Worm (Caenorhabditis elegans): ENCODE data around the gene fut-5.

fut-5 gene

DNA sequence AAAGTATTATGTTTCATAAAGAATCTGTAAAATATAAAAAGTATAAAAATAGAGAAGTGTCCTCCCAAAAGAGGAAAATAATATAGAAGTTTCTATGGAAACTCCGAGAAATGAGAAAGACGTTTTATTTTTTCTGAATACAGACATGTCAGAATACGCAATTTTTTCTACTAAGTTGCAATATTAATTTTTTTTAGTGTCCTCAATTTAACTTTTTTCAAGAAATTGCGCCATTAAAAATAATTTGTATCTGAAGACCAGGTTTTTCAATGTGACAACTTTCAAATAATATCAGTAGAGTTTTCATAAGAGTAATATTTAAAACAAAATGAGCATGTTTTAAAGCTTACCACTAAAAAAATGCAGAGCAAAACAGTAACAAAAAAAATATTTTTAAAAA, at the start of gene fut-5:
TSS of gene fut-5 (minus strand) at position 101 of the 400 bp plus-strand sequence.
- no peak for TF ChIP-seq hlh-15 (tag; optimal IDR thresholded peaks at IDR 0.05)
- no peak for TF ChIP-seq ama-1 (optimal IDR thresholded peaks at IDR 0.05)
- no peak for TF ChIP-seq eyg-1 (tag; optimal IDR thresholded peaks at IDR 0.05)
- TF ChIP-seq ceh-19 (GFP tag; optimal IDR thresholded peaks at IDR 0.05), result no peak
- no peak for TF ChIP-seq che-1 (tag; optimal IDR thresholded peaks at IDR 0.05)
- TF ChIP-seq pag-3 (tag; optimal IDR thresholded peaks at IDR 0.05; ENCODE audit: borderline replicate concordance), result no peak
- TF ChIP-seq pha-4 (tag; optimal IDR thresholded peaks at IDR 0.05), result no peak
- TF ChIP-seq ceh-2 (tag; optimal IDR thresholded peaks at IDR 0.05), result no peak
- no peak for TF ChIP-seq zip-5 (tag; optimal IDR thresholded peaks at IDR 0.05)
- TF ChIP-seq ceh-18 (tag; optimal IDR thresholded peaks at IDR 0.05), result no peak
- no peak for TF ChIP-seq ceh-31 (tag; optimal IDR thresholded peaks at IDR 0.05)
- TF ChIP-seq ttx-3 (tag; optimal IDR thresholded peaks at IDR 0.05), result no peak
- TF ChIP-seq ztf-16 (tag; optimal IDR thresholded peaks at IDR 0.05), result no peak
- no peak for TF ChIP-seq ceh-45 (GFP tag; IDR thresholded peaks at IDR 0.05)

DNA sequence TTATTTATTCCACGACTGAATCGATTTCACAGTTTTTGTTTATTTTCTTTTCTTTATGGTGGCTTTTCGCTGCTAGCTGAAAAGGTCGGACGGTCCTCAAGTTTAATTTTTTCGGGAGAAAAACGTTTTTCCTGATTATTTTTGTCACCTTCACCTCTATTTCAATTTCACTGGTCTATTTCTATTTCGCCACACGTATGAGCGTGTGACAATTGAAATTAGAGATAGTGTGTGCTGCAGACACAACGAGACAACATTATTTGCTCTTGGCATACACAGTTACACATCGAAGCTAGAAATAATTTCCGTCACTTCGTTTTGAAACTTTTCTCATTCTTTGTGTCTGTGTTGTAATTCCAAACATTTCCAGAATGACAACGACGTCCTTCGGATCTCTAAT, 48.2 kb upstream of the fut-5 start, which contains the start of gene F41C3.8:
TSS of gene F41C3.8 (plus strand) at position 371 of the 400 bp plus-strand sequence.
- TF ChIP-seq ttx-3 (tag; optimal IDR thresholded peaks at IDR 0.05) (no peak), pha-4 (tag; optimal IDR thresholded peaks at IDR 0.05) (no peak), syd-9 (tag; optimal IDR thresholded peaks at IDR 0.05) (no peak)

DNA sequence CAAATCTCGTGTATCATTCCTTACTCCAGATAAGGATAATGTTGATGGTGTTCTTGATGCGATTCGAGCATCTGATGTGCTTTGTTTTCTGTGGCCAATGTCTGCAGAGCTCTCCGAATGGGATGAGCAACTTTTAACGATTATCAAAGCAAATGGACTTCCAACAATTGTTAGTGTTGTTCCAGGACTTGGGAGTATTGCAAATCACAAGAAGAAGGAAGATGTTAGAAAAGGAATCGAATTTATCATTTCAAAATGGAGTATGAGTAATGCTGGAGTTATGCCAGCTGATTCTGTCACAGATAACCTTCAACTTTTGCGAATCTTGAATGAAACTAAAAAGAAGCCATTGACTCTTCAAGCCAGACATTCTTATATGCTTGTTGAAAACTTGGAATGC, 43.3 kb upstream of the fut-5 start:
- TF ChIP-seq F13H6.1 (tag; optimal IDR thresholded peaks at IDR 0.05), result no peak
- no peak for TF ChIP-seq hlh-8 (tag; optimal IDR thresholded peaks at IDR 0.05)
- no peak for TF ChIP-seq ceh-22 (tag; optimal IDR thresholded peaks at IDR 0.05)
- no peak for TF ChIP-seq pha-4 (tag; optimal IDR thresholded peaks at IDR 0.05)
- no peak for TF ChIP-seq ceh-18 (tag; optimal IDR thresholded peaks at IDR 0.05)
- no peak for TF ChIP-seq ama-1 (optimal IDR thresholded peaks at IDR 0.05)
- no peak for TF ChIP-seq nfya-1 (tag; optimal IDR thresholded peaks at IDR 0.05)
- TF ChIP-seq hlh-6 (tag; optimal IDR thresholded peaks at IDR 0.05), result no peak
- no peak for TF ChIP-seq ceh-34 (tag; optimal IDR thresholded peaks at IDR 0.05)
- TF ChIP-seq eyg-1 (tag; optimal IDR thresholded peaks at IDR 0.05), result no peak
- no peak for TF ChIP-seq che-1 (tag; optimal IDR thresholded peaks at IDR 0.05)

DNA sequence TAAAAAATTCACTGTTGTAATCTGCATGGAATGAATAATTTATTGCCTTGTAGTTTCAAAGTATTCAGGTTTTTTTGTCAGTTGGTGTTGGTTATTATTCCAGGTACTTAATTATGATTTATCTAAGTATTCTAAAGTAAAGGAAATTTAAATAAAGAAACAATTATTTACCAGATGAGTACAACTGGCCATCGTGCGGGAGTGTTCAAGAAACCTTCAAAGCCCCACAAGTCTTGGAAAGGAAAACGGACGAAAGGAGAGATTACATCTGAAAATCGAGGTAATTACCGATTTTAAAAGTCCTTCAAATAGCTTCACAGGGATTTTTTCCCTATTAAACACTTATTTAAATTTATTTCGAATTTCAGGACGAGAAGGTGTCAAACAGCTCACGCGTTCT, 42.6 kb upstream of the fut-5 start, which contains the start of gene tag-151:
TSS of gene tag-151 (plus strand) at position 158 of the 400 bp plus-strand sequence.
- TF ChIP-seq ttx-3 (tag; optimal IDR thresholded peaks at IDR 0.05), result no peak
- TF ChIP-seq pax-1 (tag; optimal IDR thresholded peaks at IDR 0.05), result no peak
- TF ChIP-seq hlh-8 (tag; optimal IDR thresholded peaks at IDR 0.05), result no peak
- no peak for TF ChIP-seq ahr-1 (tag; optimal IDR thresholded peaks at IDR 0.05)
- TF ChIP-seq ceh-45 (GFP tag; IDR thresholded peaks at IDR 0.05), result no peak
- TF ChIP-seq elt-2 (tag; optimal IDR thresholded peaks at IDR 0.05), result no peak
- no peak for TF ChIP-seq tbx-7 (tag; optimal IDR thresholded peaks at IDR 0.05)
- no peak for TF ChIP-seq npax-4 (tag; optimal IDR thresholded peaks at IDR 0.05)
- no peak for TF ChIP-seq unc-3 (GFP tag; conservative IDR thresholded peaks at IDR 0.05)
- TF ChIP-seq unc-3 (tag; optimal IDR thresholded peaks at IDR 0.05), result no peak
- TF ChIP-seq fax-1 (tag; optimal IDR thresholded peaks at IDR 0.05), result no peak
- TF ChIP-seq pha-4 (tag; optimal IDR thresholded peaks at IDR 0.05), result no peak
- TF ChIP-seq unc-55 (GFP tag; optimal IDR thresholded peaks at IDR 0.05), result no peak
- TF ChIP-seq sox-4 (tag; optimal IDR thresholded peaks at IDR 0.05), result no peak
- TF ChIP-seq Y22D7AL.16 (tag; optimal IDR thresholded peaks at IDR 0.05), result no peak
- no peak for TF ChIP-seq madf-2 (tag; optimal IDR thresholded peaks at IDR 0.05)
- no peak for TF ChIP-seq ceh-34 (tag; optimal IDR thresholded peaks at IDR 0.05)

DNA sequence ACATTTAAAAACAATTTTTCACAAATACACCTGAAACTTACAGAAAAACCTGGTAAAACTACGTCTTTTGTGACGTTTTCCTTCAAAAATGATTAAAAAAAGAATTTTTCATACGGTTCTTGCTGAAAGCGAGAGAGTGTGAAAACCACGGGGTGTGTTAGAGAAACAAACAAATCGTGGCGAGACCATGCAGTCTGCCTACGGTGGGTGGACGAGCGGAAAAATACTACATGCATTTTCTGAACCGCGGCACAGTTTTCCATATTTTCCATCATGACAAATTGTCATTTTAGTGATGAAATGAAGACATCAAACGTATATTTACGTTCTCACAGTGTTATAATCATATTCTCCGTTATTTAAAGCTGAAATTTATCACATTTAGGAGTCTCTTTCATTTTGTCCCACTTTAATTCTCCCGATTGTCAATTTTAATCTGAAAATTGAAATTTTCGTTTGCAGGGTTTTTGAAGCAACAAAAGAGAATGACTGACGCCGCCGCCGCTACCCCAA, 38.9 kb upstream of the fut-5 start, which contains the start of the genes F10G7.9 and tsn-1:
TSS of gene F10G7.9 (minus strand) at position 127 of the 513 bp plus-strand sequence.
TSS of gene tsn-1 (plus strand) at position 463 of the 513 bp plus-strand sequence.
- TF ChIP-seq C08G9.2 (tag; optimal IDR thresholded peaks at IDR 0.05) (no peak), ceh-31 (tag; optimal IDR thresholded peaks at IDR 0.05) (no peak), ceh-19 (GFP tag; optimal IDR thresholded peaks at IDR 0.05) (no peak), nfya-1 (tag; optimal IDR thresholded peaks at IDR 0.05) (peak; percentile 56), hlh-30 (tag; optimal IDR thresholded peaks at IDR 0.05; ENCODE audit: insufficient read depth) (peak; percentile 41)

Data from whole organism, late embryonic.